Worm (Caenorhabditis elegans) whole organism, midembryonic: Measurements from ENCODE around the gene erd-2.2.

ENCODE experiments used
- T22C8.4 ChIP-seq: fragments of 200-800 bp; sonication (Bioruptor generic); IDR thresholded peaks from 2 replicates; pipeline ENCODE4 v1.3.6; 2022; ENCODE audit warnings: missing genetic modification characterization, missing compliant biosample characterization
- cog-1 ChIP-seq: sonication (generic microtip); optimal IDR thresholded peaks from 2 replicates; lab custom pipeline; 2016; ENCODE audit warnings: missing genetic modification characterization, missing compliant biosample characterization
- flt-1 ChIP-seq: fragments of 200-800 bp; sonication (Bioruptor generic); IDR thresholded peaks from 2 replicates; pipeline ENCODE4 v1.3.6; 2022; ENCODE audit warnings: missing genetic modification characterization, missing compliant biosample characterization
- klf-2 ChIP-seq: fragments of 200-800 bp; sonication (Bioruptor generic); conservative IDR thresholded peaks from 2 replicates; pipeline ENCODE4 v1.3.6; 2022; ENCODE audit warnings: missing genetic modification reagents, missing genetic modification characterization, missing compliant biosample characterization
- med-1 ChIP-seq: sonication (generic microtip); optimal IDR thresholded peaks from 2 replicates; lab custom pipeline; 2017; ENCODE audit warnings: missing genetic modification characterization, mild to moderate bottlenecking, missing compliant biosample characterization, antibody characterized with exemption, missing genetic modification reagents; ENCODE audit not compliant: insufficient read depth
- ref-1 ChIP-seq: fragments of 200-800 bp; sonication (Bioruptor generic); conservative IDR thresholded peaks from 2 replicates; pipeline ENCODE4 v1.3.6; 2022; ENCODE audit warnings: missing genetic modification reagents, missing genetic modification characterization, missing compliant biosample characterization
- tab-1 ChIP-seq: fragments of 200-800 bp; sonication (Bioruptor generic); IDR thresholded peaks from 2 replicates; pipeline ENCODE4 v1.3.6; 2022; ENCODE audit warnings: missing genetic modification characterization, missing compliant biosample characterization
- ztf-23 ChIP-seq: fragments of 200-800 bp; sonication (Bioruptor generic); IDR thresholded peaks from 2 replicates; pipeline ENCODE4 v1.3.6; 2022; ENCODE audit warnings: missing genetic modification reagents, missing genetic modification characterization, missing compliant biosample characterization
- ztf-29 ChIP-seq: fragments of 200-800 bp; sonication (Bioruptor generic); IDR thresholded peaks from 2 replicates; pipeline ENCODE4 v1.3.6; 2022; ENCODE audit warnings: missing genetic modification reagents, missing genetic modification characterization, missing compliant biosample characterization

The erd-2.2 gene

DNA sequence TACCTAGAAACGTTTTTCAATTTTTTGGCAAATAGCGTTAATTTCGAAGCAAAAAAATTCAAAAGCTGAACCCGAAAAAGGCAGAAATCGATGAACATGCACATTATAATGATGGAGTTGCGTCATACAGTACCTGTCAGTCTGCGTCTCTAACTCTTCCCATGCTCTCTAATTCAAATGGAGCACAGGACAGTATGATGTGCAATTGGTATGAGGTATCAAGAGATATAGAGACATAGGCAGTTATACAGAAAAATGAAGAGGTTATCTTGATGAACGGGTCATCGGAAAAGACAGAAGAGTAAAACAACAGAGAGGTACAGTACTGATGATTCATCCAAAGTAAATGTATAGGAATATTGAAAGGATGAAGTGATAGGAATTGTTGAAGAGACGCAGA, 6.1 kb upstream of the erd-2.2 start:
- TF ChIP-seq klf-2 (GFP tag; lab: Robert Waterston, UW): no peak
- TF ChIP-seq flt-1 (GFP tag; lab: Robert Waterston, UW): no peak
- no peak for TF ChIP-seq med-1 (GFP tag; lab: Kevin White, UChicago)
- TF ChIP-seq T22C8.4 (GFP tag; lab: Robert Waterston, UW): no peak
- TF ChIP-seq ztf-23: no peak
- no peak for TF ChIP-seq ztf-29 (GFP tag; lab: Robert Waterston, UW)
- TF ChIP-seq tab-1: no peak
- TF ChIP-seq ref-1 (GFP tag; lab: Robert Waterston, UW): no peak
- no peak for TF ChIP-seq cog-1 (tag; lab: Kevin White, UChicago)

DNA sequence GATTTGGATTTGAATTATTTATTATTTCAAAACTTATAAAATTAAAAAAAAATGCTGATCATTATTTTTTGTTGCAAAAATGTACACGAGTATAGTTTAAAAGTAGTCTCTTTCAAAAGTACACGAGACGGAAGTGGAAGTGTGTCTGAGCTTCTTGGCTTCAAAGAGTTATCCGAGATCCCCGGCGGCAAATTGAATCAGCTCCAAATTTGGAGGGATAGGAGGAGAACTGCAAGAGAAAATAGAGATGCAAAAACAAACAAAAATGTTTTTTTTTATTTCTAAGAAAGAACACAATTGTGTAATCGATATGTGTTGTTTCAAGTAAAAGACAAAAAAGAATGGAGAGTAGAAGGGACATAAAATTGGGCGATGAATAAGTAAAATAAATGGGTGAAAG, 4.3 kb upstream of the erd-2.2 start:
- no peak for TF ChIP-seq med-1 (GFP tag; lab: Kevin White, UChicago)
- no peak for TF ChIP-seq tab-1
- no peak for TF ChIP-seq flt-1 (GFP tag; lab: Robert Waterston, UW)
- TF ChIP-seq cog-1 (tag; lab: Kevin White, UChicago): no peak
- TF ChIP-seq ref-1 (GFP tag; lab: Robert Waterston, UW): no peak
- no peak for TF ChIP-seq ztf-23

DNA sequence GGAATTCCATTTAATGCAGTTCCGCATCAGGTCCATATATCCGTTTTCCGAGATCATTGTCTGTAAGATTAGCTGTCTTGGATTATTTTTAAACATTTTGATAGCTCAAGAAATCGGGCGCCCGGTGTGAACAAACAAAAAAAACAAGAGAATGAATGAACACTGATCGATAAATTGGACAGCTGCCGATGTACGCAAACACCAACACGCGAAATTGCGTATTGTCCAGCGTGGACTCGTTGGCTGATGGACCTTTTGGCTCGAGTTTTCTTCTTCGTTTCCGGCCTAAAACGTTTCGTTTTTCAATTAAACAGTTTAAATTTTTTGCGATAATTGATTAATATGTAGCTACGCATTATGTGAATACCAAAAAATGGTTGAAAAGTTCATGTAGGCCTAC, 790 bp upstream of the erd-2.2 start, which contains the start of gene dpff-1:
Gene dpff-1, minus strand, starts transcription at position 288 of the 400 bp plus-strand sequence.
- TF ChIP-seq med-1 (GFP tag; lab: Kevin White, UChicago) (no peak), T22C8.4 (GFP tag; lab: Robert Waterston, UW) (peak; percentile 80)

DNA sequence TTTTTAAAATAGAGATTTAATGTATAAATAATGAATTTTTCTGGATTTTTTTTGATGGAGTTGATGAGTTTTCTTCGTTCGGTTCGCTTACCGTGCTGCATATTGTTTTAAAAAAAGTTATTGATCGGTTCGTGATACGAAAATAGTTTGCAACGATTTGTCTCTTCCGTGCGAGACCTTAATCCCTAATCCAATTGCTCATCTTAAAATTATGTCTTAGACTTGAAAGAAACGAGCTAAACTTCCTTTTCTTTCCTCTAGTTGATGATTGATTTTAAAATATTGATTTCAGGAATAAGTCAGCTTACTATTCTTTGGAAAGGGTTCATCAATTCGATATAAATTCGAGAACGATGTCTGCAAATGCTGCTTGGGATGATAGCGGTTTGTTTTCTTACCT, 1.6 kb downstream of the erd-2.2 start, which contains the start of gene C28H8.3:
Gene C28H8.3, plus strand, starts transcription at position 293 of the 400 bp plus-strand sequence.
- TF ChIP-seq ztf-23 (no peak), flt-1 (GFP tag; lab: Robert Waterston, UW) (no peak), T22C8.4 (GFP tag; lab: Robert Waterston, UW) (no peak), klf-2 (GFP tag; lab: Robert Waterston, UW) (no peak), tab-1 (no peak), ztf-29 (GFP tag; lab: Robert Waterston, UW) (no peak), ref-1 (GFP tag; lab: Robert Waterston, UW) (no peak), cog-1 (tag; lab: Kevin White, UChicago) (no peak), med-1 (GFP tag; lab: Kevin White, UChicago) (no peak)

DNA sequence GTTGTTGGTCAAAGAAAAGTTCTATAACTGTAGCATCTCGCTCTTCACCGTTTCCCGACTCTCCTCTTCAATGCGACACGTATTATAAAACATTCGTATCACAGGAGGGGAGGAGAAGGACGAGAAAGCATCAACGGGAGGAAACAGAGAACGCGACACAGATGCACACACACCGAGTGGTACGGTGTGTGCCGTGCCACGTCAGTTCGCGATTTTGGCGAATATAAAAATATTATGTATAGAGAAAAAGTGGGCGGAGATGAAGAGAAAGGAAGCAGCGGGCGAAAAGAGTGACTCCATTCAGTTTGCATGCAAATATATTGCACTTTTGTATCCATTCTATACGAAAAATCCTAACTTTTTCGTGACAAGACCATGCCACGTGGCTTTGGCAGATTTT, 7.9 kb downstream of the erd-2.2 start:
- TF ChIP-seq ztf-29 (GFP tag; lab: Robert Waterston, UW) (no peak), ref-1 (GFP tag; lab: Robert Waterston, UW) (no peak), cog-1 (tag; lab: Kevin White, UChicago) (no peak), med-1 (GFP tag; lab: Kevin White, UChicago) (no peak), T22C8.4 (GFP tag; lab: Robert Waterston, UW) (no peak), tab-1 (no peak), klf-2 (GFP tag; lab: Robert Waterston, UW) (no peak), ztf-23 (no peak), flt-1 (GFP tag; lab: Robert Waterston, UW) (no peak)

DNA sequence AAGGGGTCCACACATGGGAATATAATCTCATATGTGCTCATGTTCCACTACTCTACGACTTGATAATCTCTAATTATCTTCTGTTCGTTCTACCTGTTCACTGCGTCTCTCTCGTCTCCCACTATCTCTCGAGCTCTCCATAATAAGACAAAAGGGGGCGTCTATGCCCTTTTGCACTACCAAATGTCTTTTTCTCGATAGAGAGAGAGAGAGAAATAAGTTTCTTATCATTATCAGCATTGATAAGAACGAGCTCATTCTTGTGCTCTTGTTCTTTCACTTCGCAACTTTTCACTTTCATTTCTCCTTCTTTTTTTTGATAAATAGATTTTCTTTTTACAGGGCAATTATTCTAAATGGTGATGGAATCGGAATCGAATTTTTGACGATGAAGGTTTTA, 9.1 kb downstream of the erd-2.2 start:
- TF ChIP-seq ztf-23 (no peak), cog-1 (tag; lab: Kevin White, UChicago) (no peak), flt-1 (GFP tag; lab: Robert Waterston, UW) (no peak), med-1 (GFP tag; lab: Kevin White, UChicago) (no peak), ref-1 (GFP tag; lab: Robert Waterston, UW) (no peak), ztf-29 (GFP tag; lab: Robert Waterston, UW) (no peak)

DNA sequence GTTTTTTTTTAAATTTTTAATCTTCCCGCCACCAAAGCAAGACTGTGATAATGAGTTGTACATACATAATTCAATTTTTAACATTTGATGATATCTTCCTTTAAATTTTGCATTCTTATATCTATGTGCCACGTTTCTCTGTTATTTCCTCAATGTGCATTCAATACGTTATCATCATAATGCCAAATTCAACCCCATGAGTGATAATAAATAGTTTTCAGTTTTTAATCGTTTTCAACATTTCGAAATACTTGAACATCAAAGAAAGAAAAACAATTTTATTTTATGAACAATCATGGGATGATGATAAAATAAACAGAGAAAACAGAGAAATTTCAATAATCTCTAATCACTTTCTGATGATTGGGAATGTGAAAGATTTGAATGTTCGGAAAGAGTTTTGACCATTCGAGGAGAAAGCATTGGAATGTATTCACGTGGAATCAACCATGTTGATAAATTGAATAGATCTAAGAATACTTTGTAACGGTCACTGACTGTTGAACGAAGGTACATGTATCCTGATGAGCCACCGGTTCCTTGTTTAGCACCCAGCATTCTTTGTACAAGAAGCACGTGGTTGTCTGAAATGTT, 10.6 kb downstream of the erd-2.2 start:
- TF ChIP-seq ref-1 (GFP tag; lab: Robert Waterston, UW) (no peak), flt-1 (GFP tag; lab: Robert Waterston, UW) (no peak), tab-1 (no peak), ztf-29 (GFP tag; lab: Robert Waterston, UW) (no peak), ztf-23 (no peak), med-1 (GFP tag; lab: Kevin White, UChicago) (no peak), cog-1 (tag; lab: Kevin White, UChicago) (no peak), klf-2 (GFP tag; lab: Robert Waterston, UW) (no peak), T22C8.4 (GFP tag; lab: Robert Waterston, UW) (no peak)

DNA sequence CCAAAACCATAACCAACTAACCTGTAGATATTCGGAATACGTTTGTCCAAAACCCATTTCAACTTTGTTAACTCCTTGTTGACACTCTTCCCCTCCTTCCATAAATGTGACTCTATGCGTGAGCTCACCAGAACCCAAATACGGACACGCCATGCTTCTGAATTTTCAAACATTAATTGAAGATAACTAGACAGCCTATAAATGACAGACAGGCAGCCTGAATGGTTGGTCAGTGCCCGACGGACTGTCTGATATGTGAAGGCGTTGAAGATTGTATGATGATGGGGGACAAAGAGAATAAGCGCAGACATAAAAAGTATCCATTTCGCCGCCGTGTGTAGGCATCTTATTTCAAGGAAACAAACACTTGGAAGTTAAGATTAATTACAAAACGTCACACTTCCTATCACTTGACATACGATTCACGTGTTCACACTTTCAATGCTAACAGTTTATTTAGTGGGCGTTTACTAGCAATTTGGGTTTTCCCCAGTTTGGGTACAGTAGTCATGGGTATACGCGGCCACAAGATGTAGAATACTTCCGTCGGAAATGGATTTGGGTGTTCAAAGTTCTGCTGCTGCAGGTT, 13.0 kb downstream of the erd-2.2 start, which contains the start of the genes tdo-2 and C28H8.2:
Gene tdo-2, minus strand, starts transcription at position 157 of the 589 bp plus-strand sequence.
Gene C28H8.2, plus strand, starts transcription at position 524 of the 589 bp plus-strand sequence.
- no peak for TF ChIP-seq ref-1 (GFP tag; lab: Robert Waterston, UW)
- no peak for TF ChIP-seq med-1 (GFP tag; lab: Kevin White, UChicago)
- no peak for TF ChIP-seq tab-1
- TF ChIP-seq T22C8.4 (GFP tag; lab: Robert Waterston, UW): no peak
- no peak for TF ChIP-seq flt-1 (GFP tag; lab: Robert Waterston, UW)

DNA sequence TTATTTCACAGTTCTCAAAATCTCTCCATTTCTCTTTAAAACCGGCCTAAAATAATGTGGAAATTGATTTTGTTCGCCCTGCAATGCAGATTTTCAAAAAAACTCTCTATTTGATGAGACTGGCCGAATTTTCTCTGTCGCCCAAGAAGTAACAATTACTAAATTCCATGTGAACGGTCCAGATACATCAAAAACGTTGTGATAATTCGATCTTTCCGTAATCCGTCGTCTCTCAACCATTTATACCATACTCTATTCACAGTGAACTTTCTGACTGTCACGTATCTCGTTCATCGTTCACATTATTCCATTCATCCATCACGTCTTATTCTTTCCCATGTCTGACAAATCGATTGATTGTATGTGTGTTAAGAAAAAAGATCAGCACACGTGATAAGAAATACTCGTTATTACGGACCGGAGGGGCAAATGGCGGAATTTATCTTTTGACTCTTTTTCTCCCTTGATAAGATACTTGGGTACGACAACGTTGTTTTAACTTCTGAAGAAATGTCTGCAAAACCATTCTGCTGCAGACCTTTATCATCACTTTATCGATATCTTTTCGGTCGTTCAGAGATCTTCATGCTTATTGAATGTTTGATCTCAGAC, 14.3 kb downstream of the erd-2.2 start:
- TF ChIP-seq med-1 (GFP tag; lab: Kevin White, UChicago) (no peak), klf-2 (GFP tag; lab: Robert Waterston, UW) (no peak), tab-1 (no peak)
